Fruit fly (Drosophila melanogaster) whole organism, embryonic: ENCODE measurements around the gene Tsen54.

Experiments
- Adf1 ChIP-seq: fragments of 200-800 bp; sonication (Bioruptor generic); IDR thresholded peaks from 2 replicates; pipeline ENCODE4 v1.3.6; 2022; ENCODE audit warnings: missing biosample characterization, missing genetic modification characterization
- Bdp1 ChIP-seq: fragments of 200-800 bp; sonication (Bioruptor generic); optimal IDR thresholded peaks from 3 replicates; lab custom pipeline; 2016; ENCODE audit warnings: missing biosample characterization, missing genetic modification characterization
- CG10565 ChIP-seq: fragments of 200-800 bp; sonication (Bioruptor generic); optimal IDR thresholded peaks from 3 replicates; lab custom pipeline; 2016; ENCODE audit warnings: missing biosample characterization, mild to moderate bottlenecking, missing genetic modification characterization
- CG11085 ChIP-seq: fragments of 200-800 bp; sonication (Bioruptor generic); IDR thresholded peaks from 2 replicates; pipeline ENCODE4 v1.3.6; 2022; ENCODE audit warnings: missing biosample characterization, missing genetic modification characterization
- CG11723 ChIP-seq: fragments of 200-800 bp; sonication (Bioruptor generic); optimal IDR thresholded peaks from 2 replicates; lab custom pipeline; 2017; ENCODE audit warnings: missing biosample characterization, mild to moderate bottlenecking, missing genetic modification characterization
- CG14050 ChIP-seq: fragments of 200-800 bp; sonication (Bioruptor generic); IDR thresholded peaks from 3 replicates; pipeline ENCODE4 v1.3.6; 2022; ENCODE audit warnings: missing biosample characterization, missing genetic modification characterization
- CG14965 ChIP-seq: fragments of 200-800 bp; sonication (Bioruptor generic); optimal IDR thresholded peaks from 2 replicates; lab custom pipeline; 2016; ENCODE audit warnings: missing biosample characterization, missing genetic modification characterization, borderline replicate concordance
- CG15011 ChIP-seq: fragments of 200-800 bp; sonication (Bioruptor generic); optimal IDR thresholded peaks from 3 replicates; lab custom pipeline; 2018; ENCODE audit warnings: missing biosample characterization, mild to moderate bottlenecking, missing genetic modification characterization
- CG17359 ChIP-seq: fragments of 200-800 bp; sonication (Bioruptor generic); optimal IDR thresholded peaks from 3 replicates; lab custom pipeline; 2018; ENCODE audit warnings: missing biosample characterization, mild to moderate bottlenecking, missing genetic modification characterization, moderate library complexity
- CG17829 ChIP-seq: fragments of 200-800 bp; optimal IDR thresholded peaks from 2 replicates; lab custom pipeline; 2019; ENCODE audit warnings: missing biosample characterization, mild to moderate bottlenecking, missing genetic modification characterization, moderate library complexity
- CG18764 ChIP-seq: fragments of 200-800 bp; sonication (Bioruptor generic); optimal IDR thresholded peaks from 3 replicates; lab custom pipeline; 2016; ENCODE audit warnings: missing biosample characterization, missing genetic modification characterization
- CG2678 ChIP-seq: fragments of 200-800 bp; sonication (Bioruptor generic); optimal IDR thresholded peaks from 3 replicates; lab custom pipeline; 2019; ENCODE audit warnings: missing biosample characterization, mild to moderate bottlenecking, missing genetic modification characterization, moderate library complexity
- CG30020 ChIP-seq: fragments of 200-800 bp; optimal IDR thresholded peaks from 2 replicates; lab custom pipeline; 2019; ENCODE audit warnings: missing biosample characterization, mild to moderate bottlenecking, missing genetic modification characterization, moderate library complexity
- CG4404 ChIP-seq: fragments of 200-800 bp; sonication (Bioruptor generic); IDR thresholded peaks from 2 replicates; pipeline ENCODE4 v1.3.6; 2022; ENCODE audit warnings: missing biosample characterization, missing genetic modification characterization
- CG4730 ChIP-seq: fragments of 200-800 bp; sonication (Bioruptor generic); IDR thresholded peaks from 2 replicates; pipeline ENCODE4 v1.3.6; 2022; ENCODE audit warnings: missing biosample characterization, missing genetic modification characterization
- CG5180 ChIP-seq: fragments of 200-800 bp; sonication (Bioruptor generic); optimal IDR thresholded peaks from 3 replicates; lab custom pipeline; 2017; ENCODE audit warnings: missing biosample characterization, missing genetic modification characterization, mild to moderate bottlenecking, moderate library complexity, missing genetic modification reagents
- CG6654 ChIP-seq: fragments of 200-800 bp; sonication (Bioruptor generic); optimal IDR thresholded peaks from 2 replicates; lab custom pipeline; 2017; ENCODE audit warnings: missing biosample characterization, mild to moderate bottlenecking, missing genetic modification characterization
- CG7271 ChIP-seq: fragments of 200-800 bp; sonication (Bioruptor generic); optimal IDR thresholded peaks from 2 replicates; lab custom pipeline; 2018; ENCODE audit warnings: missing biosample characterization, mild to moderate bottlenecking, missing genetic modification characterization, moderate library complexity
- E2f2 ChIP-seq: fragments of 200-800 bp; sonication (Bioruptor generic); IDR thresholded peaks from 2 replicates; pipeline ENCODE4 v1.3.6; 2022; ENCODE audit warnings: missing biosample characterization, missing genetic modification characterization
- Ets65A ChIP-seq: fragments of 200-800 bp; sonication (Bioruptor generic); peaks from one replicate; lab custom pipeline; 2016; ENCODE audit warnings: missing biosample characterization, missing genetic modification characterization
- HLH4C ChIP-seq: fragments of 200-800 bp; sonication (Bioruptor generic); IDR thresholded peaks from 3 replicates; pipeline ENCODE4 v1.3.6; 2022; ENCODE audit warnings: missing biosample characterization, missing genetic modification characterization; ENCODE audit not compliant: partially characterized antibody
- HmgD ChIP-seq: fragments of 200-800 bp; sonication (Bioruptor generic); optimal IDR thresholded peaks from 3 replicates; lab custom pipeline; 2016; ENCODE audit warnings: missing biosample characterization, missing genetic modification characterization
- Med ChIP-seq: fragments of 200-800 bp; sonication (Bioruptor generic); peaks from one replicate; lab custom pipeline; 2016; ENCODE audit warnings: missing biosample characterization, missing genetic modification characterization, mild to moderate bottlenecking, inconsistent platforms, moderate library complexity
- Opbp ChIP-seq: fragments of 200-800 bp; sonication (Bioruptor generic); IDR thresholded peaks from 3 replicates; pipeline ENCODE4 v1.3.6; 2022; ENCODE audit warnings: missing biosample characterization, missing genetic modification characterization; ENCODE audit not compliant: partially characterized antibody
- Spps ChIP-seq: fragments of 200-800 bp; sonication (Bioruptor generic); optimal IDR thresholded peaks from 2 replicates; lab custom pipeline; 2018; ENCODE audit warnings: missing biosample characterization, mild to moderate bottlenecking, missing genetic modification characterization
- TFAM ChIP-seq: fragments of 200-800 bp; sonication (Bioruptor generic); optimal IDR thresholded peaks from 2 replicates; lab custom pipeline; 2017; ENCODE audit warnings: missing biosample characterization, missing genetic modification characterization, inconsistent platforms
- Trl ChIP-seq, 3 experiments: fragments of >200 bp in 2 of 3; fragments of 200-800 bp in 1 of 3; sonication (Bioruptor generic) in 1 of 3; optimal IDR thresholded peaks; 2 replicates in 1 of 3; 3 replicates in 2 of 3; lab custom pipeline; 2016 to 2017; ENCODE audit warnings: missing biosample characterization in 1 of 3, missing genetic modification characterization in 1 of 3
- Xrp1 ChIP-seq: fragments of 200-800 bp; sonication (Bioruptor generic); IDR thresholded peaks from 2 replicates; pipeline ENCODE4 v1.3.6; 2022; ENCODE audit warnings: missing biosample characterization, missing genetic modification characterization
- bowl ChIP-seq: fragments of 200-800 bp; sonication (Bioruptor generic); IDR thresholded peaks from 2 replicates; pipeline ENCODE4 v1.3.6; 2022; ENCODE audit warnings: missing biosample characterization, missing genetic modification characterization
- corto ChIP-seq: fragments of 200-800 bp; sonication (Bioruptor generic); optimal IDR thresholded peaks from 2 replicates; lab custom pipeline; 2016; ENCODE audit warnings: missing biosample characterization, mild to moderate bottlenecking, missing genetic modification characterization, moderate library complexity
- crol ChIP-seq: fragments of 200-800 bp; sonication (Bioruptor generic); IDR thresholded peaks from 2 replicates; pipeline ENCODE4 v1.3.6; 2022; ENCODE audit warnings: missing biosample characterization, missing genetic modification characterization
- da ChIP-seq: fragments of 200-800 bp; sonication (Bioruptor generic); optimal IDR thresholded peaks from 2 replicates; lab custom pipeline; 2016; ENCODE audit warnings: missing biosample characterization, missing genetic modification characterization
- dan ChIP-seq: fragments of 200-800 bp; sonication (Bioruptor generic); IDR thresholded peaks from 2 replicates; pipeline ENCODE4 v1.3.6; 2022; ENCODE audit warnings: missing biosample characterization, missing genetic modification characterization
- h ChIP-seq: fragments of >200 bp; optimal IDR thresholded peaks from 2 replicates; lab custom pipeline; 2017
- kni ChIP-seq: fragments of 200-800 bp; sonication (Bioruptor generic); optimal IDR thresholded peaks from 3 replicates; lab custom pipeline; 2017; ENCODE audit warnings: mild to moderate bottlenecking, missing biosample characterization, missing genetic modification reagents, missing genetic modification characterization
- lmd ChIP-seq: fragments of 200-800 bp; sonication (Bioruptor generic); IDR thresholded peaks from 2 replicates; pipeline ENCODE4 v1.3.6; 2022; ENCODE audit warnings: missing biosample characterization, missing genetic modification characterization
- lola ChIP-seq, 3 experiments: fragments of >200 bp in 2 of 3; fragments of 200-800 bp in 1 of 3; sonication (Bioruptor generic) in 1 of 3; optimal IDR thresholded peaks; 2 replicates each; lab custom pipeline; 2017 to 2019; ENCODE audit warnings: missing biosample characterization in 3 of 3, missing genetic modification characterization in 3 of 3, mild to moderate bottlenecking in 1 of 3, moderate library complexity in 1 of 3
- lov ChIP-seq, 2 experiments: fragments of 200-800 bp in 1 of 2; fragments of >200 bp in 1 of 2; sonication (Bioruptor generic) in 1 of 2; IDR thresholded peaks in 1 of 2; optimal IDR thresholded peaks in 1 of 2; 2 replicates in 1 of 2; 3 replicates in 1 of 2; pipeline versions ENCODE4 v1.3.6 to Lab custom; 2017 to 2022; ENCODE audit warnings: missing biosample characterization in 1 of 2, missing genetic modification characterization in 1 of 2
- ro ChIP-seq: fragments of 200-800 bp; sonication (Bioruptor generic); IDR thresholded peaks from 2 replicates; pipeline ENCODE4 v1.3.6; 2022; ENCODE audit warnings: missing biosample characterization, missing genetic modification characterization
- sd ChIP-seq: fragments of 200-800 bp; sonication (Bioruptor generic); optimal IDR thresholded peaks from 3 replicates; lab custom pipeline; 2018; ENCODE audit warnings: missing biosample characterization, mild to moderate bottlenecking, missing genetic modification characterization, moderate library complexity
- sens-2 ChIP-seq: fragments of 200-800 bp; sonication (Bioruptor generic); IDR thresholded peaks from 2 replicates; pipeline ENCODE4 v1.3.6; 2022; ENCODE audit warnings: missing biosample characterization, missing genetic modification characterization
- ssp ChIP-seq: fragments of 200-800 bp; sonication (Bioruptor generic); IDR thresholded peaks from 2 replicates; pipeline ENCODE4 v1.3.6; 2022; ENCODE audit warnings: missing biosample characterization, missing genetic modification characterization
- stc ChIP-seq: fragments of 200-800 bp; sonication (Bioruptor generic); IDR thresholded peaks from 2 replicates; pipeline ENCODE4 v1.3.6; 2022; ENCODE audit warnings: missing biosample characterization, missing genetic modification characterization
- stwl ChIP-seq: fragments of 200-800 bp; sonication (Bioruptor generic); optimal IDR thresholded peaks from 3 replicates; lab custom pipeline; 2018; ENCODE audit warnings: missing biosample characterization, mild to moderate bottlenecking, missing genetic modification characterization, moderate library complexity
- tll ChIP-seq, 2 experiments: fragments of 200-800 bp in 1 of 2; fragments of >200 bp in 1 of 2; sonication (Bioruptor generic) in 1 of 2; optimal IDR thresholded peaks; 2 replicates each; lab custom pipeline; 2017 to 2019; ENCODE audit warnings: missing biosample characterization in 2 of 2, missing genetic modification characterization in 2 of 2, mild to moderate bottlenecking in 1 of 2, moderate library complexity in 1 of 2
- trem ChIP-seq: fragments of 200-800 bp; optimal IDR thresholded peaks from 3 replicates; lab custom pipeline; 2019; ENCODE audit warnings: missing biosample characterization, mild to moderate bottlenecking, missing genetic modification characterization, moderate library complexity
- ttk ChIP-seq: fragments of 200-800 bp; sonication (Bioruptor generic); IDR thresholded peaks from 2 replicates; pipeline ENCODE4 v2.1.2; 2022; ENCODE audit warnings: missing biosample characterization, missing genetic modification characterization
- zen ChIP-seq: fragments of 200-800 bp; sonication (Bioruptor generic); optimal IDR thresholded peaks from 3 replicates; lab custom pipeline; 2018; ENCODE audit warnings: missing biosample characterization, mild to moderate bottlenecking, missing genetic modification characterization, moderate library complexity
- zen2 ChIP-seq: fragments of 200-800 bp; sonication (Bioruptor generic); IDR thresholded peaks from 3 replicates; pipeline ENCODE4 v1.3.6; 2022; ENCODE audit warnings: missing biosample characterization, missing genetic modification characterization; ENCODE audit not compliant: partially characterized antibody
- zfh2 ChIP-seq: fragments of 200-800 bp; sonication (Bioruptor generic); optimal IDR thresholded peaks from 2 replicates; lab custom pipeline; 2016; ENCODE audit warnings: missing biosample characterization, missing genetic modification characterization

Gene Tsen54

dm6 chr3L:12163693-12164092 lies 42.1 kb downstream of the Tsen54 start, which contains the start of gene CG9760 (continued):
- TF ChIP-seq CG18764 (GFP tag; lab: Kevin White, UChicago) (no peak), CG15011 (GFP tag; lab: Kevin White, UChicago) (no peak), ro (GFP tag; lab: Robert Waterston, UW) (no peak), HmgD (no peak), Ets65A (GFP tag; lab: Kevin White, UChicago) (peak; percentile 56), Adf1 (GFP tag; lab: Robert Waterston, UW) (peak; percentile 40; the same call in 1 of the 2 replicates), HLH4C (GFP tag; lab: Robert Waterston, UW) (no peak), trem (tag; lab: Kevin White, UChicago) (no peak), stc (GFP tag; lab: Robert Waterston, UW) (no peak), CG6654 (GFP tag; lab: Kevin White, UChicago) (no peak), zen (tag; lab: Kevin White, UChicago) (no peak), TFAM (GFP tag; lab: Kevin White, UChicago) (no peak), CG10565 (GFP tag; lab: Kevin White, UChicago) (no peak), sens-2 (GFP tag; lab: Robert Waterston, UW) (no peak), CG4730 (GFP tag; lab: Robert Waterston, UW) (no peak), CG14965 (GFP tag; lab: Kevin White, UChicago) (no peak), CG30020 (tag; lab: Kevin White, UChicago) (no peak), lola (GFP tag; optimal IDR thresholded peaks at IDR 0.05; lab: Kevin White, UChicago) (no peak), CG17829 (tag; lab: Kevin White, UChicago) (no peak), sd (tag; lab: Kevin White, UChicago) (no peak), Opbp (no peak), crol (GFP tag; lab: Robert Waterston, UW) (no peak), Bdp1 (no peak), Trl (optimal IDR thresholded peaks at IDR 0.05; lab: Kevin White, UChicago) (peak; percentile 56 to 58), Trl (GFP tag; optimal IDR thresholded peaks at IDR 0.05; lab: Kevin White, UChicago) (no peak), dan (GFP tag; lab: Robert Waterston, UW) (no peak), stwl (tag; lab: Kevin White, UChicago) (no peak), zen2 (GFP tag; lab: Robert Waterston, UW) (no peak), h (lab: Kevin White, UChicago) (no peak), E2f2 (GFP tag; lab: Robert Waterston, UW) (no peak), Spps (tag; lab: Kevin White, UChicago) (no peak), CG2678 (tag; lab: Kevin White, UChicago) (no peak), kni (GFP tag; lab: Kevin White, UChicago) (no peak), CG14050 (GFP tag; lab: Robert Waterston, UW) (no peak), Xrp1 (peak; percentile 22; the same call in 1 of the 2 replicates), zfh2 (GFP tag; lab: Kevin White, UChicago) (no peak), CG11723 (GFP tag; lab: Kevin White, UChicago) (no peak), lov (optimal IDR thresholded peaks at IDR 0.05; lab: Kevin White, UChicago) (no peak), lov (GFP tag; IDR thresholded peaks at IDR 0.05; lab: Robert Waterston, UW) (0 out of 3 replicates have a peak, but pooled peaks have one; percentile 35), lmd (peak; percentile 39), da (GFP tag; lab: Kevin White, UChicago) (no peak), Med (GFP tag; lab: Kevin White, UChicago) (peak; percentile 82), CG11085 (no peak), ttk (GFP tag; lab: Robert Waterston, UW) (0 out of 2 replicates have a peak, but pooled peaks have one; percentile 34), CG5180 (no peak), CG17359 (tag; lab: Kevin White, UChicago) (no peak), tll (GFP tag; optimal IDR thresholded peaks at IDR 0.05; lab: Kevin White, UChicago) (no peak), ssp (0 out of 2 replicates have a peak, but pooled peaks have one; percentile 11), CG4404 (GFP tag; lab: Robert Waterston, UW) (no peak), corto (GFP tag; lab: Kevin White, UChicago) (no peak), bowl (GFP tag; lab: Robert Waterston, UW) (no peak), CG7271 (no peak)
